Worm (Caenorhabditis elegans) whole organism, late embryonic: Measurements from ENCODE around the gene srbc-14.

Experiments used
- C08G9.2 ChIP-seq: sonication (generic microtip); optimal IDR thresholded peaks from 2 replicates; lab custom pipeline; 2016; ENCODE audit warnings: mild to moderate bottlenecking, missing genetic modification characterization, moderate library complexity, missing compliant biosample characterization
- F13H6.1 ChIP-seq: sonication (generic microtip); optimal IDR thresholded peaks from 2 replicates; lab custom pipeline; 2016; ENCODE audit warnings: missing genetic modification characterization, missing compliant biosample characterization
- K02D7.2 ChIP-seq: sonication (generic microtip); optimal IDR thresholded peaks from 2 replicates; lab custom pipeline; 2017; ENCODE audit warnings: mild to moderate bottlenecking, missing genetic modification characterization, missing compliant biosample characterization
- K09A11.1 ChIP-seq: sonication (generic microtip); optimal IDR thresholded peaks from 2 replicates; lab custom pipeline; 2017; ENCODE audit warnings: antibody characterized with exemption, mild to moderate bottlenecking, missing genetic modification characterization, missing compliant biosample characterization; ENCODE audit not compliant: insufficient read depth
- T23F11.4 ChIP-seq: fragments of 200-800 bp; sonication (Bioruptor generic); optimal IDR thresholded peaks from 2 replicates; lab custom pipeline; 2018; ENCODE audit warnings: mild to moderate bottlenecking, missing genetic modification characterization, missing compliant biosample characterization
- ama-1 ChIP-seq: fragments of 150-350 bp; optimal IDR thresholded peaks from 2 replicates; lab custom pipeline; 2014
- ceh-14 ChIP-seq: sonication (generic microtip); optimal IDR thresholded peaks from 2 replicates; lab custom pipeline; 2016; ENCODE audit warnings: missing genotype, missing genetic modification characterization, missing compliant biosample characterization
- ceh-18 ChIP-seq: sonication (generic microtip); optimal IDR thresholded peaks from 2 replicates; lab custom pipeline; 2016; ENCODE audit warnings: missing genetic modification characterization, missing compliant biosample characterization
- ceh-19 ChIP-seq: fragments of 200-800 bp; sonication (Bioruptor generic); optimal IDR thresholded peaks from 2 replicates; lab custom pipeline; 2018; ENCODE audit warnings: mild to moderate bottlenecking, missing genetic modification characterization, missing compliant biosample characterization
- ceh-2 ChIP-seq: sonication (generic microtip); optimal IDR thresholded peaks from 2 replicates; lab custom pipeline; 2016; ENCODE audit warnings: missing genotype, missing genetic modification characterization, missing compliant biosample characterization
- ceh-30 ChIP-seq: fragments of 150-350 bp; optimal IDR thresholded peaks from 2 replicates; lab custom pipeline; 2014; ENCODE audit warnings: missing biosample characterization, missing genetic modification characterization
- ceh-31 ChIP-seq: sonication (generic microtip); optimal IDR thresholded peaks from 2 replicates; lab custom pipeline; 2016; ENCODE audit warnings: missing genetic modification characterization, missing compliant biosample characterization
- ceh-34 ChIP-seq: sonication (generic microtip); optimal IDR thresholded peaks from 2 replicates; lab custom pipeline; 2016; ENCODE audit warnings: mild to moderate bottlenecking, missing genetic modification characterization, missing compliant biosample characterization
- ceh-45 ChIP-seq: fragments of 200-800 bp; sonication (Bioruptor generic); IDR thresholded peaks from 2 replicates; pipeline ENCODE4 v1.3.6; 2022; ENCODE audit warnings: missing genetic modification reagents, missing genetic modification characterization, missing compliant biosample characterization
- dmd-4 ChIP-seq: sonication (generic microtip); optimal IDR thresholded peaks from 2 replicates; lab custom pipeline; 2016; ENCODE audit warnings: borderline replicate concordance, missing genetic modification characterization, missing compliant biosample characterization
- elt-2 ChIP-seq: sonication (generic microtip); optimal IDR thresholded peaks from 2 replicates; lab custom pipeline; 2016; ENCODE audit warnings: missing genetic modification reagents, missing genetic modification characterization, missing compliant biosample characterization
- elt-4 ChIP-seq: sonication (generic microtip); optimal IDR thresholded peaks from 2 replicates; lab custom pipeline; 2016; ENCODE audit warnings: missing genetic modification characterization, missing compliant biosample characterization
- ets-4 ChIP-seq: sonication (generic microtip); optimal IDR thresholded peaks from 2 replicates; lab custom pipeline; 2016; ENCODE audit warnings: missing genetic modification characterization, missing compliant biosample characterization
- eyg-1 ChIP-seq: sonication (generic microtip); optimal IDR thresholded peaks from 2 replicates; lab custom pipeline; 2016; ENCODE audit warnings: missing genotype, missing genetic modification characterization, missing compliant biosample characterization
- fax-1 ChIP-seq: sonication (generic microtip); optimal IDR thresholded peaks from 2 replicates; lab custom pipeline; 2016; ENCODE audit warnings: missing genotype, missing genetic modification characterization, missing compliant biosample characterization
- gmeb-2 ChIP-seq: sonication (generic microtip); optimal IDR thresholded peaks from 2 replicates; lab custom pipeline; 2016; ENCODE audit warnings: missing genetic modification characterization, inconsistent platforms, missing compliant biosample characterization
- hlh-13 ChIP-seq: fragments of 200-800 bp; sonication (Bioruptor generic); optimal IDR thresholded peaks from 2 replicates; lab custom pipeline; 2018; ENCODE audit warnings: mild to moderate bottlenecking, missing genetic modification characterization, missing compliant biosample characterization
- hlh-15 ChIP-seq: sonication (generic microtip); optimal IDR thresholded peaks from 2 replicates; lab custom pipeline; 2016; ENCODE audit warnings: missing genetic modification characterization, missing compliant biosample characterization
- hlh-30 ChIP-seq: sonication (generic microtip); optimal IDR thresholded peaks from 2 replicates; lab custom pipeline; 2017; ENCODE audit warnings: antibody characterized with exemption, missing genetic modification characterization, missing compliant biosample characterization; ENCODE audit not compliant: insufficient read depth
- hlh-6 ChIP-seq: sonication (generic microtip); optimal IDR thresholded peaks from 2 replicates; lab custom pipeline; 2016; ENCODE audit warnings: missing genotype, missing genetic modification characterization, missing compliant biosample characterization
- mec-3 ChIP-seq: sonication (generic microtip); optimal IDR thresholded peaks from 2 replicates; lab custom pipeline; 2016; ENCODE audit warnings: borderline replicate concordance, missing genetic modification characterization, missing compliant biosample characterization
- nhr-232 ChIP-seq: sonication (generic microtip); optimal IDR thresholded peaks from 2 replicates; lab custom pipeline; 2016; ENCODE audit warnings: missing genetic modification characterization, missing compliant biosample characterization
- npax-4 ChIP-seq: sonication (generic microtip); optimal IDR thresholded peaks from 2 replicates; lab custom pipeline; 2016; ENCODE audit warnings: missing genetic modification characterization, missing compliant biosample characterization
- pax-1 ChIP-seq: fragments of 150-350 bp; optimal IDR thresholded peaks from 2 replicates; lab custom pipeline; 2014; ENCODE audit warnings: missing biosample characterization, missing genetic modification characterization
- ref-2 ChIP-seq: sonication (generic microtip); optimal IDR thresholded peaks from 2 replicates; lab custom pipeline; 2016; ENCODE audit warnings: missing genetic modification characterization, missing compliant biosample characterization
- sdc-2 ChIP-seq: sonication (generic microtip); optimal IDR thresholded peaks from 2 replicates; lab custom pipeline; 2016; ENCODE audit warnings: missing genotype, missing genetic modification characterization, missing compliant biosample characterization
- sox-4 ChIP-seq: sonication (generic microtip); optimal IDR thresholded peaks from 2 replicates; lab custom pipeline; 2017; ENCODE audit warnings: mild to moderate bottlenecking, missing genetic modification characterization, inconsistent platforms, missing compliant biosample characterization
- syd-9 ChIP-seq: sonication (generic microtip); optimal IDR thresholded peaks from 2 replicates; lab custom pipeline; 2016; ENCODE audit warnings: mild to moderate bottlenecking, missing genetic modification characterization, moderate library complexity, missing compliant biosample characterization
- tbx-2 ChIP-seq: sonication (generic microtip); optimal IDR thresholded peaks from 2 replicates; lab custom pipeline; 2016; ENCODE audit warnings: missing genetic modification characterization, missing compliant biosample characterization
- tbx-7 ChIP-seq: sonication (generic microtip); optimal IDR thresholded peaks from 2 replicates; lab custom pipeline; 2016; ENCODE audit warnings: missing genotype, missing genetic modification characterization, missing compliant biosample characterization
- ttx-3 ChIP-seq: sonication (generic microtip); optimal IDR thresholded peaks from 2 replicates; lab custom pipeline; 2016; ENCODE audit warnings: missing genetic modification reagents, missing genetic modification characterization, missing compliant biosample characterization
- unc-3 ChIP-seq, 2 experiments: fragments of 200-800 bp in 1 of 2; sonication (Bioruptor generic) in 1 of 2; sonication (generic microtip) in 1 of 2; conservative IDR thresholded peaks in 1 of 2; optimal IDR thresholded peaks in 1 of 2; 2 replicates each; pipeline versions ENCODE4 v1.3.6 to Lab custom; 2016 to 2022; ENCODE audit warnings: missing compliant biosample characterization in 2 of 2, missing genetic modification characterization in 2 of 2, missing genetic modification reagents in 1 of 2
- unc-55 ChIP-seq: sonication (generic microtip); optimal IDR thresholded peaks from 2 replicates; lab custom pipeline; 2017; ENCODE audit warnings: missing biosample characterization, missing genetic modification reagents, missing genetic modification characterization
- ztf-16 ChIP-seq: sonication (generic microtip); optimal IDR thresholded peaks from 2 replicates; lab custom pipeline; 2017; ENCODE audit warnings: missing genetic modification characterization, missing compliant biosample characterization

The srbc-14 gene

DNA sequence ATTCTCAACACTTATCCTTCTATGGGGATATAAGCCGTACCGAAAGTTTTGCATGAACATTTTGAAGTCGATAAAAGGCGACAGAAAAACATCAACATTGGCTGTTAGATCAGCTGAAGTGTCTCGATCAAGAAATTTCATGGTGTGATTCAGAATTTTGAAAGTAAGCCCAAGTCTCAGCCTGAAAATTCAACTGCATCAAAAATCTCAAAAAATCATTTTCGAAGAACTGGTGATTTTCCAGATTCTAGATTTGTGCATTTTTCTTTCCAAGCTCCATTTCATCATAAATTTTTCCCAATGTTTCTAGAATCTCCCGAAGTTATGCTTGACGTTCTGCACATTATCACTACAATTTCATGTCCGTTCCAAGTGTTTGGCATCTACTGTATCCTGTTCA, 6.8 kb downstream of the srbc-14 start, which contains the start of gene srh-255:
TSS of gene srh-255 (plus strand) at position 301 of the 400 bp plus-strand sequence.
- no peak for TF ChIP-seq pax-1
- TF ChIP-seq ceh-2 (tag; lab: Kevin White, UChicago) = no peak
- no peak for TF ChIP-seq tbx-7 (tag; lab: Kevin White, UChicago)
- TF ChIP-seq T23F11.4 (GFP tag; lab: Kevin White, UChicago) = no peak
- TF ChIP-seq fax-1 (tag; lab: Kevin White, UChicago) = no peak
- TF ChIP-seq hlh-15 (tag; lab: Kevin White, UChicago) = no peak
- no peak for TF ChIP-seq gmeb-2 (tag; lab: Kevin White, UChicago)
- TF ChIP-seq ztf-16 (tag; lab: Kevin White, UChicago) = no peak
- no peak for TF ChIP-seq hlh-6 (tag; lab: Kevin White, UChicago)
- TF ChIP-seq dmd-4 (tag; lab: Kevin White, UChicago) = no peak
- no peak for TF ChIP-seq K02D7.2 (tag; lab: Kevin White, UChicago)
- TF ChIP-seq unc-55 = no peak
- TF ChIP-seq hlh-13 (GFP tag; lab: Kevin White, UChicago) = no peak
- TF ChIP-seq sdc-2 = no peak
- TF ChIP-seq, all 69 proteins: peak for 0

DNA sequence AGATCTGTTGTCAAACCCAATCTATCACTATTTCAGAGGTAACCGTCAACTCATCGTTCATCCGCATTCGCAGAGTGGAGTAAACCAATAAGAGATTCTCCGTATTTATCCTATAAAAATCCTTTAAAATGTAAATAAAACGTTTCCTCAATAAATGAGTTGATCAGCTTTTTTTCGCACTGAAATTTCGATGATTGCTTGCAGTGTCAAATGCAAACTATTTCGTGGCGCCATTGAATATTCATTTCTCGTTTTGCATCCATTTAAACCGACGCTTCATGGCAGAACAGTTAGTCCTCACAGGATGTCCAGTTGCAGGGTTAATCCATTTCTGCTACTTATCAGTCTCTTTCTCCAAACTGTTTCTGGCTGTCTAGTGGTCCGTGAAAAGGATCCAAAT, 9.9 kb downstream of the srbc-14 start, which contains the start of gene F28B1.9:
TSS of gene F28B1.9 (plus strand) at position 301 of the 400 bp plus-strand sequence.
- TF ChIP-seq eyg-1 (tag; lab: Kevin White, UChicago) = no peak

DNA sequence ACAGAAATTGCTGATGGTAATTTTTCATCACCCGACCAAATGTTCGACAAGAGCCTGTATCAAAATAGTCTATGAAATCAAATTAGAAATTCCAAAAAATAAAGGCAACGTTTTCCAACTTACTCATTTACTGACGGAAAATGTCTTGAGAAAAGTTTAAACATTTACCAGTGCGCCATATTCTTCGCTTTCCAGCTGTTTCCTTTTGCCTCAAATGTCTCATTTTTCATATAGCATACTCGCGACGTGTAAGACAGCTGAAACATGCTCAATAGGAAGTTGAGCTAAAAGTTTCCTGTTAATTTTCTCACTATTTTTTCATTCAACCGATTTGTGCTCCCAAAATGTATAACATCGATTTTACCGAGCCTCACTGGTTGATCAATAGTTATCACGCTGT, 11.5 kb downstream of the srbc-14 start, which contains the start of gene sri-66:
TSS of gene sri-66 (plus strand) at position 301 of the 400 bp plus-strand sequence.
- TF ChIP-seq elt-4 (tag; lab: Kevin White, UChicago) (no peak), C08G9.2 (tag; lab: Kevin White, UChicago) (no peak), mec-3 (tag; lab: Kevin White, UChicago) (no peak), ttx-3 (tag; lab: Kevin White, UChicago) (no peak), nhr-232 (tag; lab: Kevin White, UChicago) (no peak), pax-1 (no peak), ceh-30 (no peak), T23F11.4 (GFP tag; lab: Kevin White, UChicago) (no peak), K09A11.1 (tag; lab: Kevin White, UChicago) (no peak), F13H6.1 (tag; lab: Kevin White, UChicago) (no peak), tbx-2 (tag; lab: Kevin White, UChicago) (no peak), ceh-31 (no peak), unc-3 (GFP tag; conservative IDR thresholded peaks at IDR 0.05; lab: Robert Waterston, UW) (no peak), unc-3 (tag; optimal IDR thresholded peaks at IDR 0.05; lab: Kevin White, UChicago) (no peak), elt-2 (tag; lab: Kevin White, UChicago) (no peak)

DNA sequence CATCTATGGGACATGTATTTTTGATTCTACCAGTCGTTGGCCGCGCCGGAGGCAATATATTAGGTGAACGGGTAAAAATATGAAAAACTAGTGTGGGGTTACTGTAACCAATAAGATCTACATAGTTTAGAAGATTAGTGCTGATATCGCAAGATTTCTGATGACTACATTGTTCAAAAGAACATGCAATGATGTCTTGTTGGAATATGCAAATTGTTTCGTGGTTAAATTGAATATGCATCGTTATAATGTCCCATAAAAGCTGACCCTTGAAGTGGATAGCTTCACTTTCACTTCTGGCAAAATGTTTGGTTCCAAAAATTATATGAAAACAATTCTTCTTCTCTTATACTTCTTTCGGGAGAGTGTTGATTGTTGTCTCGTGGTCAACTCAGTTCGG, 27.0 kb downstream of the srbc-14 start, which contains the start of gene F28B1.2:
TSS of gene F28B1.2 (plus strand) at position 301 of the 400 bp plus-strand sequence.
- no peak for TF ChIP-seq ceh-30
- no peak for TF ChIP-seq fax-1 (tag; lab: Kevin White, UChicago)
- TF ChIP-seq ceh-45 = no peak
- TF ChIP-seq ama-1 (lab: Kevin White, UChicago) = no peak
- no peak for TF ChIP-seq hlh-13 (GFP tag; lab: Kevin White, UChicago)
- TF ChIP-seq ceh-19 (GFP tag; lab: Kevin White, UChicago) = no peak
- no peak for TF ChIP-seq hlh-30
- TF ChIP-seq, all 69 proteins: peak for 0

DNA sequence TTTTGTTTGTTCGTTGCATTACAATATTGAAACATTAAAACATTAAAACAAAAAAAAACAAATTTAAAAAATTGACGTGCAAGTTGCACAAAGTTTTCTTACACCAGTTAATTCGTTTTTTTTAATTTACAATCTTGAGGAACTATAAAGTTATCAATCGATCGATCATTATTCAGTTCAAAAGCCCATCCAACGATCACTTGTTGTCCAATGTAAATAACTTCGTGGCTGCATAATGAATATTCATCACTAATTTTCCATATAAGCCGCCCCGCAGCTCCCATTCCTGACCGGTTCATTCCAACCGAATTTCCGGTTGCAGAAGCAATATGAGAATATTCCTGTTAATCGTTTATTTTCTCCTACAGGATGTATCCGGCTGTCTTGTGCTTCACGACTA, 29.2 kb downstream of the srbc-14 start, which contains the start of gene hpo-33:
TSS of gene hpo-33 (plus strand) at position 301 of the 400 bp plus-strand sequence.
- TF ChIP-seq sox-4 (tag; lab: Kevin White, UChicago) (no peak), F13H6.1 (tag; lab: Kevin White, UChicago) (no peak), tbx-7 (tag; lab: Kevin White, UChicago) (no peak), ceh-2 (tag; lab: Kevin White, UChicago) (no peak), hlh-15 (tag; lab: Kevin White, UChicago) (no peak), ceh-18 (tag; lab: Kevin White, UChicago) (no peak), ceh-14 (no peak), ztf-16 (tag; lab: Kevin White, UChicago) (no peak), ceh-34 (no peak), syd-9 (tag; lab: Kevin White, UChicago) (no peak), nhr-232 (tag; lab: Kevin White, UChicago) (no peak), ets-4 (tag; lab: Kevin White, UChicago) (no peak), npax-4 (no peak), sdc-2 (no peak), ref-2 (tag; lab: Kevin White, UChicago) (no peak)
